Fruit fly (Drosophila melanogaster): ENCODE measurements around the gene Nmdmc.

The Nmdmc gene

dm6 chr3R:9051937-9052680 lies 1.8 kb upstream of the Nmdmc start, which contains the start of gene Kdm2 (continued):
- TF ChIP-seq CG6791 (GFP tag; IDR thresholded peaks at IDR 0.05; ENCODE audit: partially characterized antibody), result no peak
- peak; percentile 49 for TF ChIP-seq tap (tag; optimal IDR thresholded peaks at IDR 0.05)
- no peak for TF ChIP-seq Atf6 (GFP tag; IDR thresholded peaks at IDR 0.05)
- peak; percentile 0 for TF ChIP-seq twi (tag; optimal IDR thresholded peaks at IDR 0.05)
- no peak for TF ChIP-seq pum (GFP tag; optimal IDR thresholded peaks at IDR 0.05)
- TF ChIP-seq CG7786 (GFP tag; optimal IDR thresholded peaks at IDR 0.05), result no peak
- TF ChIP-seq CG17361 (GFP tag; IDR thresholded peaks at IDR 0.05), result no peak
- no peak for TF ChIP-seq CG6254 (GFP tag; optimal IDR thresholded peaks at IDR 0.05)
- TF ChIP-seq CG12071 (GFP tag; optimal IDR thresholded peaks at IDR 0.05), result peak; percentile 11
- TF ChIP-seq Oaz (GFP tag; IDR thresholded peaks at IDR 0.05), result no peak
- TF ChIP-seq fu2 (GFP tag; optimal IDR thresholded peaks at IDR 0.05), result no peak
- TF ChIP-seq p53 (GFP tag; optimal IDR thresholded peaks at IDR 0.05), result no peak
- no peak for TF ChIP-seq CG6175 (GFP tag; IDR thresholded peaks at IDR 0.05)
- no peak for TF ChIP-seq CG9932 (GFP tag; IDR thresholded peaks at IDR 0.05)
- no peak for TF ChIP-seq ATbp (GFP tag; optimal IDR thresholded peaks at IDR 0.05)
- no peak for TF ChIP-seq schlank (tag; optimal IDR thresholded peaks at IDR 0.05)
- TF ChIP-seq CG17829 (tag; optimal IDR thresholded peaks at IDR 0.05), result peak; percentile 45
- TF ChIP-seq abd-A (tag; optimal IDR thresholded peaks at IDR 0.05), result no peak
- no peak for TF ChIP-seq bowl (GFP tag; IDR thresholded peaks at IDR 0.05)
- TF ChIP-seq sens-2 (GFP tag; IDR thresholded peaks at IDR 0.05), result no peak
- peak; percentile 55 for TF ChIP-seq CG7987 (GFP tag; optimal IDR thresholded peaks at IDR 0.05)
- TF ChIP-seq sqz (GFP tag; optimal IDR thresholded peaks at IDR 0.05), result peak; percentile 85
- no peak for TF ChIP-seq CG10274 (GFP tag; optimal IDR thresholded peaks at IDR 0.05)
- TF ChIP-seq Doc2 (GFP tag; IDR thresholded peaks at IDR 0.05), result no peak
- TF ChIP-seq CG2889 (GFP tag; IDR thresholded peaks at IDR 0.05), result no peak
- TF ChIP-seq CG1529 (GFP tag; optimal IDR thresholded peaks at IDR 0.05), result no peak
- no peak for TF ChIP-seq CG13424 (tag; optimal IDR thresholded peaks at IDR 0.05)
- TF ChIP-seq al (GFP tag; IDR thresholded peaks at IDR 0.05), result no peak
- TF ChIP-seq CG2199 (GFP tag; IDR thresholded peaks at IDR 0.05), result no peak
- no peak for TF ChIP-seq CG2129 (GFP tag; IDR thresholded peaks at IDR 0.05; ENCODE audit: partially characterized antibody)
- TF ChIP-seq emc (GFP tag; optimal IDR thresholded peaks at IDR 0.05), result no peak
- TF ChIP-seq dati (GFP tag; IDR thresholded peaks at IDR 0.05), result no peak
- TF ChIP-seq CG8765 (GFP tag; IDR thresholded peaks at IDR 0.05), result no peak
- TF ChIP-seq Atf-2 (GFP tag; optimal IDR thresholded peaks at IDR 0.05), result no peak
- TF ChIP-seq klu (GFP tag; IDR thresholded peaks at IDR 0.05), result no peak
- TF ChIP-seq oc (tag; optimal IDR thresholded peaks at IDR 0.05), result no peak
- no peak for TF ChIP-seq Dip3 (GFP tag; optimal IDR thresholded peaks at IDR 0.05)
- no peak for TF ChIP-seq bab2 (GFP tag; optimal IDR thresholded peaks at IDR 0.05)
- peak; percentile 18 for TF ChIP-seq Camta (GFP tag; optimal IDR thresholded peaks at IDR 0.05)
- TF ChIP-seq Bdp1 (GFP tag; optimal IDR thresholded peaks at IDR 0.05), result no peak
- peak; percentile 88 for TF ChIP-seq Med (GFP tag)
- TF ChIP-seq CG34376 (GFP tag; optimal IDR thresholded peaks at IDR 0.05), result peak; percentile 21
- TF ChIP-seq CG3407 (GFP tag; optimal IDR thresholded peaks at IDR 0.05), result no peak
- peak; percentile 40 for TF ChIP-seq CG2678 (tag; optimal IDR thresholded peaks at IDR 0.05)
- no peak for TF ChIP-seq hkb (optimal IDR thresholded peaks at IDR 0.05)
- TF ChIP-seq hkb (GFP tag; IDR thresholded peaks at IDR 0.05), result no peak
- TF ChIP-seq CG18476 (GFP tag; optimal IDR thresholded peaks at IDR 0.05), result no peak
- peak; percentile 59 for TF ChIP-seq Ets65A (GFP tag)
- peak; percentile 38 for TF ChIP-seq CG3281 (GFP tag; optimal IDR thresholded peaks at IDR 0.05)
- TF ChIP-seq slbo (GFP tag; IDR thresholded peaks at IDR 0.05), result no peak
- no peak for TF ChIP-seq lmd (GFP tag; IDR thresholded peaks at IDR 0.05)
- TF ChIP-seq bbx (GFP tag; IDR thresholded peaks at IDR 0.05; ENCODE audit: partially characterized antibody), result no peak

Measured in whole organism, embryonic.